Worm (Caenorhabditis elegans) whole organism, late embryonic: Measurements from ENCODE around the gene K08F9.4.

Experiments
- T23F11.4 ChIP-seq: fragments of 200-800 bp; sonication (Bioruptor generic); optimal IDR thresholded peaks from 2 replicates; lab custom pipeline; 2018; ENCODE audit warnings: mild to moderate bottlenecking, missing genetic modification characterization, missing compliant biosample characterization
- ama-1 ChIP-seq: fragments of 150-350 bp; optimal IDR thresholded peaks from 2 replicates; lab custom pipeline; 2014
- ceh-14 ChIP-seq: sonication (generic microtip); optimal IDR thresholded peaks from 2 replicates; lab custom pipeline; 2016; ENCODE audit warnings: missing genotype, missing genetic modification characterization, missing compliant biosample characterization
- ceh-48 ChIP-seq: sonication (generic microtip); optimal IDR thresholded peaks from 2 replicates; lab custom pipeline; 2016; ENCODE audit warnings: missing genetic modification characterization, inconsistent platforms, missing compliant biosample characterization
- fax-1 ChIP-seq: sonication (generic microtip); optimal IDR thresholded peaks from 2 replicates; lab custom pipeline; 2016; ENCODE audit warnings: missing genotype, missing genetic modification characterization, missing compliant biosample characterization
- fkh-10 ChIP-seq: fragments of 150-350 bp; optimal IDR thresholded peaks from 2 replicates; lab custom pipeline; 2014; ENCODE audit warnings: missing biosample characterization, missing genetic modification reagents, missing genetic modification characterization
- hlh-30 ChIP-seq: sonication (generic microtip); optimal IDR thresholded peaks from 2 replicates; lab custom pipeline; 2017; ENCODE audit warnings: antibody characterized with exemption, missing genetic modification characterization, missing compliant biosample characterization; ENCODE audit not compliant: insufficient read depth
- nfya-1 ChIP-seq: sonication (generic microtip); optimal IDR thresholded peaks from 2 replicates; lab custom pipeline; 2017; ENCODE audit warnings: missing genetic modification characterization, mild to moderate bottlenecking, missing compliant biosample characterization, antibody characterized with exemption, moderate library complexity
- nhr-11 ChIP-seq: fragments of 150-350 bp; optimal IDR thresholded peaks from 2 replicates; lab custom pipeline; 2014; ENCODE audit warnings: missing biosample characterization, missing genetic modification characterization
- pha-4 ChIP-seq: fragments of 150-350 bp; optimal IDR thresholded peaks from 2 replicates; lab custom pipeline; 2018; ENCODE audit warnings: missing biosample characterization, missing genetic modification reagents, missing genetic modification characterization
- syd-9 ChIP-seq: sonication (generic microtip); optimal IDR thresholded peaks from 2 replicates; lab custom pipeline; 2016; ENCODE audit warnings: mild to moderate bottlenecking, missing genetic modification characterization, moderate library complexity, missing compliant biosample characterization
- unc-55 ChIP-seq: sonication (generic microtip); optimal IDR thresholded peaks from 2 replicates; lab custom pipeline; 2017; ENCODE audit warnings: missing biosample characterization, missing genetic modification reagents, missing genetic modification characterization

DNA sequence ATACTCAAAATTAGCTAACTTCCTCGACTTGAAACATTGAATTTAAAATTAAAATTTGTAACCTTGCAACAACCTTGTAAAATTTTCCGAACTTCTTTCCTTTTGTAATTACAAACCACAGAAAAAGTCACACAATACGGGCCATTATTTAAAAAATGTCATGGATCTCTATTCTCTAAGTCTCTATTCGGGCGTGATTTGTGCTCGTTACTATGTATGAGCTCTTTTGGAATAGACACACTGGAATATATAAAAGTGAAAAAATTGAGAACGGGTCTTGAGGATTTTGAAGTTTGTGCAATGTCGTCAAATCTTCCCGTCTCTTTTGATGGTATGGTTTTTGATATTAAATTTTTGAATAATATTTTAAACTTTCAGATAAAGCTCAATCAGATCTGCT is 15.9 kb upstream of the K08F9.4 start, which contains the start of gene srr-7:
- TF ChIP-seq unc-55 (GFP tag; lab: Kevin White, UChicago) (no peak), pha-4 (tag; lab: Kevin White, UChicago) (no peak), nfya-1 (tag; lab: Kevin White, UChicago) (no peak), nhr-11 (tag; lab: Kevin White, UChicago) (no peak), fkh-10 (no peak), hlh-30 (tag; lab: Kevin White, UChicago) (no peak), syd-9 (tag; lab: Kevin White, UChicago) (no peak), ceh-14 (no peak), fax-1 (tag; lab: Kevin White, UChicago) (no peak), ama-1 (lab: Kevin White, UChicago) (no peak), ceh-48 (no peak), T23F11.4 (no peak)
